Fruit fly (Drosophila melanogaster): Measurements from ENCODE around the gene CG43678.

The CG43678 gene

dm6 chr3L:15043465-15043864 lies 5.8 kb downstream of the CG43678 start:
- no peak for TF ChIP-seq CG7045 (GFP tag; optimal IDR thresholded peaks at IDR 0.05)
- TF ChIP-seq CG7101 (tag; optimal IDR thresholded peaks at IDR 0.05): no peak
- TF ChIP-seq bab1 (GFP tag; optimal IDR thresholded peaks at IDR 0.05): no peak
- TF ChIP-seq cnc (optimal IDR thresholded peaks at IDR 0.05): no peak
- no peak for TF ChIP-seq Hr96 (GFP tag; optimal IDR thresholded peaks at IDR 0.05)
- no peak for TF ChIP-seq kay (GFP tag; ENCODE audit: borderline replicate concordance)
- TF ChIP-seq CG5204 (GFP tag; optimal IDR thresholded peaks at IDR 0.05): no peak
- no peak for TF ChIP-seq CG12768 (GFP tag; optimal IDR thresholded peaks at IDR 0.05)
- no peak for TF ChIP-seq ovo (GFP tag; optimal IDR thresholded peaks at IDR 0.05)
- no peak for TF ChIP-seq CG14711 (tag; optimal IDR thresholded peaks at IDR 0.05)
- no peak for TF ChIP-seq Mnt (GFP tag; optimal IDR thresholded peaks at IDR 0.05)
- TF ChIP-seq pad (GFP tag; optimal IDR thresholded peaks at IDR 0.05): no peak
- TF ChIP-seq toe (GFP tag; optimal IDR thresholded peaks at IDR 0.05): no peak
- no peak for TF ChIP-seq tj (GFP tag; optimal IDR thresholded peaks at IDR 0.05)
- no peak for TF ChIP-seq CG11617 (GFP tag; optimal IDR thresholded peaks at IDR 0.05)
- TF ChIP-seq cic (GFP tag; optimal IDR thresholded peaks at IDR 0.05): no peak
- TF ChIP-seq CG33017 (tag; optimal IDR thresholded peaks at IDR 0.05): no peak
- no peak for TF ChIP-seq Crg-1 (GFP tag; optimal IDR thresholded peaks at IDR 0.05)
- TF ChIP-seq CG1620 (GFP tag; optimal IDR thresholded peaks at IDR 0.05): no peak
- TF ChIP-seq Clk (GFP tag; optimal IDR thresholded peaks at IDR 0.05): no peak

dm6 chr3L:15042470-15042869 lies 6.8 kb downstream of the CG43678 start, which contains the start of gene Rpn12R:
Rpn12R (minus strand) TSS chr3L:15042570.
- no peak for TF ChIP-seq CG33017 (tag; optimal IDR thresholded peaks at IDR 0.05)
- no peak for TF ChIP-seq bab1 (GFP tag; optimal IDR thresholded peaks at IDR 0.05)
- TF ChIP-seq CG7045 (GFP tag; optimal IDR thresholded peaks at IDR 0.05): no peak
- TF ChIP-seq Hr96 (GFP tag; optimal IDR thresholded peaks at IDR 0.05): no peak
- no peak for TF ChIP-seq CG14711 (tag; optimal IDR thresholded peaks at IDR 0.05)
- no peak for TF ChIP-seq tj (GFP tag; optimal IDR thresholded peaks at IDR 0.05)
- no peak for TF ChIP-seq cic (GFP tag; optimal IDR thresholded peaks at IDR 0.05)
- no peak for TF ChIP-seq Clk (GFP tag; optimal IDR thresholded peaks at IDR 0.05)
- TF ChIP-seq Crg-1 (GFP tag; optimal IDR thresholded peaks at IDR 0.05): no peak
- no peak for TF ChIP-seq cnc (optimal IDR thresholded peaks at IDR 0.05)

dm6 chr3L:15040329-15040886 lies 8.9 kb downstream of the CG43678 start:
- TF ChIP-seq kay (GFP tag; ENCODE audit: borderline replicate concordance): no peak
- no peak for TF ChIP-seq CG33017 (tag; optimal IDR thresholded peaks at IDR 0.05)
- no peak for TF ChIP-seq Hr96 (GFP tag; optimal IDR thresholded peaks at IDR 0.05)
- TF ChIP-seq cic (GFP tag; optimal IDR thresholded peaks at IDR 0.05): no peak
- TF ChIP-seq CG5204 (GFP tag; optimal IDR thresholded peaks at IDR 0.05): no peak
- TF ChIP-seq CG11617 (GFP tag; optimal IDR thresholded peaks at IDR 0.05): no peak
- TF ChIP-seq tj (GFP tag; optimal IDR thresholded peaks at IDR 0.05): no peak
- no peak for TF ChIP-seq cnc (optimal IDR thresholded peaks at IDR 0.05)
- TF ChIP-seq pad (GFP tag; optimal IDR thresholded peaks at IDR 0.05): no peak
- no peak for TF ChIP-seq CG7101 (tag; optimal IDR thresholded peaks at IDR 0.05)
- TF ChIP-seq CG7045 (GFP tag; optimal IDR thresholded peaks at IDR 0.05): no peak
- TF ChIP-seq toe (GFP tag; optimal IDR thresholded peaks at IDR 0.05): no peak
- no peak for TF ChIP-seq CG12768 (GFP tag; optimal IDR thresholded peaks at IDR 0.05)
- TF ChIP-seq bab1 (GFP tag; optimal IDR thresholded peaks at IDR 0.05): no peak
- TF ChIP-seq Clk (GFP tag; optimal IDR thresholded peaks at IDR 0.05): no peak
- no peak for TF ChIP-seq CG14711 (tag; optimal IDR thresholded peaks at IDR 0.05)
- TF ChIP-seq Crg-1 (GFP tag; optimal IDR thresholded peaks at IDR 0.05): no peak
- TF ChIP-seq ovo (GFP tag; optimal IDR thresholded peaks at IDR 0.05): no peak

dm6 chr3L:15039510-15039909 lies 9.8 kb downstream of the CG43678 start:
- TF ChIP-seq pad (GFP tag; optimal IDR thresholded peaks at IDR 0.05) (no peak), CG12768 (GFP tag; optimal IDR thresholded peaks at IDR 0.05) (no peak), Clk (GFP tag; optimal IDR thresholded peaks at IDR 0.05) (no peak), tj (GFP tag; optimal IDR thresholded peaks at IDR 0.05) (no peak), CG1620 (GFP tag; optimal IDR thresholded peaks at IDR 0.05) (no peak), Crg-1 (GFP tag; optimal IDR thresholded peaks at IDR 0.05) (no peak), Hr96 (GFP tag; optimal IDR thresholded peaks at IDR 0.05) (no peak), bab1 (GFP tag; optimal IDR thresholded peaks at IDR 0.05) (no peak), CG5204 (GFP tag; optimal IDR thresholded peaks at IDR 0.05) (no peak), kay (GFP tag; ENCODE audit: borderline replicate concordance) (no peak), cic (GFP tag; optimal IDR thresholded peaks at IDR 0.05) (no peak), toe (GFP tag; optimal IDR thresholded peaks at IDR 0.05) (no peak), CG33017 (tag; optimal IDR thresholded peaks at IDR 0.05) (no peak), CG7101 (tag; optimal IDR thresholded peaks at IDR 0.05) (no peak), CG11617 (GFP tag; optimal IDR thresholded peaks at IDR 0.05) (no peak), CG7045 (GFP tag; optimal IDR thresholded peaks at IDR 0.05) (no peak)

dm6 chr3L:15035585-15035984 lies 13.7 kb downstream of the CG43678 start:
- TF ChIP-seq ovo (GFP tag; optimal IDR thresholded peaks at IDR 0.05) (no peak), kay (GFP tag; ENCODE audit: borderline replicate concordance) (no peak), cnc (optimal IDR thresholded peaks at IDR 0.05) (no peak), CG1620 (GFP tag; optimal IDR thresholded peaks at IDR 0.05) (no peak), CG7101 (tag; optimal IDR thresholded peaks at IDR 0.05) (no peak), CG11617 (GFP tag; optimal IDR thresholded peaks at IDR 0.05) (no peak), Mnt (GFP tag; optimal IDR thresholded peaks at IDR 0.05) (no peak), CG12768 (GFP tag; optimal IDR thresholded peaks at IDR 0.05) (no peak), bab1 (GFP tag; optimal IDR thresholded peaks at IDR 0.05) (no peak), cic (GFP tag; optimal IDR thresholded peaks at IDR 0.05) (no peak), toe (GFP tag; optimal IDR thresholded peaks at IDR 0.05) (no peak), Hr96 (GFP tag; optimal IDR thresholded peaks at IDR 0.05) (no peak), CG7045 (GFP tag; optimal IDR thresholded peaks at IDR 0.05) (no peak), CG14711 (tag; optimal IDR thresholded peaks at IDR 0.05) (no peak), tj (GFP tag; optimal IDR thresholded peaks at IDR 0.05) (no peak), CG5204 (GFP tag; optimal IDR thresholded peaks at IDR 0.05) (no peak)

dm6 chr3L:15034714-15035076 lies 14.6 kb downstream of the CG43678 start:
- TF ChIP-seq CG33017 (tag; optimal IDR thresholded peaks at IDR 0.05): no peak
- no peak for TF ChIP-seq Crg-1 (GFP tag; optimal IDR thresholded peaks at IDR 0.05)
- TF ChIP-seq bab1 (GFP tag; optimal IDR thresholded peaks at IDR 0.05): no peak
- no peak for TF ChIP-seq tj (GFP tag; optimal IDR thresholded peaks at IDR 0.05)
- TF ChIP-seq cnc (optimal IDR thresholded peaks at IDR 0.05): no peak
- TF ChIP-seq CG5204 (GFP tag; optimal IDR thresholded peaks at IDR 0.05): no peak
- no peak for TF ChIP-seq Mnt (GFP tag; optimal IDR thresholded peaks at IDR 0.05)
- TF ChIP-seq CG14711 (tag; optimal IDR thresholded peaks at IDR 0.05): no peak
- TF ChIP-seq kay (GFP tag; ENCODE audit: borderline replicate concordance): no peak
- TF ChIP-seq Clk (GFP tag; optimal IDR thresholded peaks at IDR 0.05): no peak
- no peak for TF ChIP-seq CG11617 (GFP tag; optimal IDR thresholded peaks at IDR 0.05)
- TF ChIP-seq CG12768 (GFP tag; optimal IDR thresholded peaks at IDR 0.05): no peak
- no peak for TF ChIP-seq pad (GFP tag; optimal IDR thresholded peaks at IDR 0.05)
- TF ChIP-seq toe (GFP tag; optimal IDR thresholded peaks at IDR 0.05): no peak
- no peak for TF ChIP-seq Hr96 (GFP tag; optimal IDR thresholded peaks at IDR 0.05)
- TF ChIP-seq CG7045 (GFP tag; optimal IDR thresholded peaks at IDR 0.05): no peak

Measured in whole organism, adult.